Worm (Caenorhabditis elegans) whole organism, L3 larva: Measurements from ENCODE around the gene mct-4.

Experiments used
- ceh-16 ChIP-seq: sonication (generic microtip); optimal IDR thresholded peaks from 2 replicates; lab custom pipeline; 2017; ENCODE audit warnings: missing biosample characterization, missing genetic modification characterization
- ceh-28 ChIP-seq: fragments of 150-350 bp; optimal IDR thresholded peaks from 2 replicates; lab custom pipeline; 2014; ENCODE audit warnings: missing biosample characterization, missing genetic modification reagents, missing genetic modification characterization
- egl-27 ChIP-seq: sonication (generic microtip); optimal IDR thresholded peaks from 4 replicates; lab custom pipeline; 2017; ENCODE audit warnings: missing biosample characterization, missing genetic modification reagents, missing genetic modification characterization
- elt-1 ChIP-seq: fragments of 150-350 bp; optimal IDR thresholded peaks from 2 replicates; lab custom pipeline; 2014; ENCODE audit warnings: missing biosample characterization, missing genetic modification characterization
- lin-15B ChIP-seq: fragments of 150-350 bp; optimal IDR thresholded peaks from 2 replicates; lab custom pipeline; 2014; ENCODE audit warnings: missing biosample characterization, missing genetic modification characterization
- nhr-23 ChIP-seq: fragments of 150-350 bp; optimal IDR thresholded peaks from 2 replicates; lab custom pipeline; 2014; ENCODE audit warnings: missing biosample characterization, missing genetic modification reagents, missing genetic modification characterization
- nhr-25 ChIP-seq: sonication (generic microtip); optimal IDR thresholded peaks from 2 replicates; lab custom pipeline; 2017; ENCODE audit warnings: missing biosample characterization, missing genetic modification characterization
- nhr-67 ChIP-seq: fragments of 150-350 bp; optimal IDR thresholded peaks from 2 replicates; lab custom pipeline; 2014; ENCODE audit warnings: missing biosample characterization, missing genetic modification characterization
- skn-1 ChIP-seq: fragments of 150-350 bp; optimal IDR thresholded peaks from 2 replicates; lab custom pipeline; 2014; ENCODE audit warnings: missing biosample characterization, missing genetic modification characterization

Gene mct-4

DNA sequence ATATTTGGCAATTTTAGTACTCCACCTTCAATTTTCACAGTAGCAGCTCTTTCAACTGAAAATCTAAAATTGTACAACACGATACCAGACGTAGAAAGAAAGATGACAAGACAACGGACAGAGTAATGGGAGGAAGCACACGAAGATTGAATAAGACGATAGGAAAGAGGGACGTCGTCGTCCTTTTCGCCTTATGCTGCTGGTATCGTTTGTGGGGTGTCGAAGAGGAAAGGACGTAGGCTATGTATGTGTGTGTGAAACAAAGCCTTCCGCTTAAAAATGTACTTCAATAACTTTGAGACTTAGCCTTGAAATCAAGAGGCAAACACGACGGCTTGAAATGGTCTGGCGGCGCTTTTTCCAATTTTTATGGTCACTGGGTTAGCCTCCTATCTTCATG lies 56.8 kb downstream of the mct-4 start:
- TF ChIP-seq lin-15B (tag; lab: Kevin White, UChicago): no peak
- no peak for TF ChIP-seq ceh-16
- TF ChIP-seq skn-1 (tag; lab: Kevin White, UChicago): no peak
- no peak for TF ChIP-seq nhr-67 (tag; lab: Kevin White, UChicago)
- TF ChIP-seq elt-1 (tag; lab: Kevin White, UChicago): peak; percentile 7
- no peak for TF ChIP-seq ceh-28 (tag; lab: Kevin White, UChicago)
- TF ChIP-seq egl-27 (tag; lab: Kevin White, UChicago): no peak
- peak; percentile 82 for TF ChIP-seq nhr-25 (tag; lab: Kevin White, UChicago)
- TF ChIP-seq nhr-23 (tag; lab: Kevin White, UChicago): no peak
